Worm (Caenorhabditis elegans) whole organism, young adult: ENCODE measurements around the gene nstp-3.
A peak's percentile ranks its signal among the peaks of the same experiment; 100 is the strongest.

Experiments used
- C06A6.2 ChIP-seq: fragments of 200-800 bp; sonication (Bioruptor generic); conservative IDR thresholded peaks from 2 replicates; pipeline ENCODE4 v1.3.6; 2022; ENCODE audit warnings: missing genetic modification characterization, missing compliant biosample characterization
- T07F8.4 ChIP-seq: sonication (generic microtip); optimal IDR thresholded peaks from 2 replicates; lab custom pipeline; 2016; ENCODE audit warnings: mild to moderate bottlenecking, missing genetic modification characterization, moderate library complexity, missing compliant biosample characterization
- ceh-79 ChIP-seq: sonication (generic microtip); optimal IDR thresholded peaks from 2 replicates; lab custom pipeline; 2017; ENCODE audit warnings: mild to moderate bottlenecking, missing genetic modification characterization, missing compliant biosample characterization
- nfya-1 ChIP-seq: sonication (generic microtip); optimal IDR thresholded peaks from 2 replicates; lab custom pipeline; 2017; ENCODE audit warnings: antibody characterized with exemption, missing compliant biosample characterization, missing genetic modification characterization, borderline replicate concordance; ENCODE audit not compliant: insufficient read depth
- snpc-4 ChIP-seq, 5 experiments: fragments of 150-350 bp in 1 of 5; sonication (generic microtip) in 4 of 5; optimal IDR thresholded peaks; 2 replicates each; lab custom pipeline; 2014 to 2018; ENCODE audit warnings: missing genetic modification characterization in 5 of 5, missing biosample characterization in 3 of 5, antibody characterized with exemption in 2 of 5, mild to moderate bottlenecking in 2 of 5, missing compliant biosample characterization in 2 of 5, missing genotype in 2 of 5, moderate library complexity in 2 of 5, missing genetic modification reagents in 1 of 5
- unc-62 ChIP-seq: fragments of 150-350 bp; optimal IDR thresholded peaks from 2 replicates; lab custom pipeline; 2014; ENCODE audit warnings: missing biosample characterization, missing genetic modification reagents, missing genetic modification characterization
- ztf-22 ChIP-seq: fragments of 200-800 bp; sonication (Bioruptor generic); optimal IDR thresholded peaks from 2 replicates; lab custom pipeline; 2018; ENCODE audit warnings: mild to moderate bottlenecking, missing genetic modification characterization, moderate library complexity, missing compliant biosample characterization

DNA sequence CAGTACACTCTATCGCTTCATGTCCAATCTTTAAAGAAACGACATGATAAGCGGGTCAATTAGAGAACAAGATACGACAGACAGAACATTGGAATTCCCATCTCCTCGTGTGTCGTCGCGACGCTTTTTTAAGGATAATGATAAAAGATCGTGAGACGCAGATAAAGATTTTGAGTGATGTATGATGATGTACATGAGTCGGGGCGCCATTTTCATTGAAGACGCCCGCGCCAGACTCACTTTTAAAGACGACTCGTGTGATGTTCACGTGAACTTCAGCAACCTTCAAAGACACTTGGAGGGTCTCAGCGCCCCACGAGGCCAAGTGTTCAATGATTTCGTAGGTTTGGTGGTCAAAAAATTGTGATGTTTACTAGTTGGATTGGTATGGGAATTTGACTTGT, 29.7 kb downstream of the nstp-3 start:
- TF ChIP-seq T07F8.4 = no peak
- TF ChIP-seq C06A6.2 = peak; percentile 37; the same call in 1 of the 2 replicates
- TF ChIP-seq unc-62 (GFP tag; lab: Kevin White, UChicago) = no peak
- TF ChIP-seq ztf-22 (GFP tag; lab: Kevin White, UChicago) = no peak
- no peak for TF ChIP-seq ceh-79 (tag; lab: Kevin White, UChicago)
- TF ChIP-seq nfya-1 (tag; lab: Kevin White, UChicago) = no peak
- TF ChIP-seq snpc-4 (GFP tag; optimal IDR thresholded peaks at IDR 0.05; lab: Kevin White, UChicago) = no peak
- TF ChIP-seq snpc-4 (tag; optimal IDR thresholded peaks at IDR 0.05; lab: Kevin White, UChicago) = no peak
